Fruit fly (Drosophila melanogaster) whole organism, pupa: Measurements from ENCODE around the gene comm.

Experiments used
- CG17806 ChIP-seq: fragments of 200-800 bp; sonication (Bioruptor generic); optimal IDR thresholded peaks from 2 replicates; lab custom pipeline; 2018; ENCODE audit warnings: missing biosample characterization, mild to moderate bottlenecking, missing genetic modification characterization, moderate library complexity
- CG32121 ChIP-seq: fragments of 200-800 bp; sonication (Bioruptor generic); IDR thresholded peaks from 2 replicates; pipeline ENCODE4 v1.3.6; 2022; ENCODE audit warnings: missing biosample characterization, missing genetic modification characterization
- CG8159 ChIP-seq: fragments of 200-800 bp; sonication (Bioruptor generic); optimal IDR thresholded peaks from 3 replicates; lab custom pipeline; 2018; ENCODE audit warnings: missing biosample characterization, mild to moderate bottlenecking, missing genetic modification characterization, moderate library complexity
- CG8301 ChIP-seq: fragments of 200-800 bp; sonication (Bioruptor generic); optimal IDR thresholded peaks from 2 replicates; lab custom pipeline; 2018; ENCODE audit warnings: missing biosample characterization, mild to moderate bottlenecking, missing genetic modification characterization
- CG9948 ChIP-seq: fragments of 200-800 bp; sonication (Bioruptor generic); optimal IDR thresholded peaks from 2 replicates; lab custom pipeline; 2018; ENCODE audit warnings: missing biosample characterization, mild to moderate bottlenecking, missing genetic modification characterization, moderate library complexity
- EcR ChIP-seq: fragments of 200-800 bp; sonication (Bioruptor generic); optimal IDR thresholded peaks from 3 replicates; lab custom pipeline; 2019; ENCODE audit warnings: missing biosample characterization, missing genetic modification characterization, mild to moderate bottlenecking, moderate library complexity, missing genetic modification reagents
- Snoo ChIP-seq: fragments of 200-800 bp; sonication (Bioruptor generic); optimal IDR thresholded peaks from 3 replicates; lab custom pipeline; 2017; ENCODE audit warnings: missing biosample characterization, mild to moderate bottlenecking, missing genetic modification characterization, inconsistent platforms

DNA sequence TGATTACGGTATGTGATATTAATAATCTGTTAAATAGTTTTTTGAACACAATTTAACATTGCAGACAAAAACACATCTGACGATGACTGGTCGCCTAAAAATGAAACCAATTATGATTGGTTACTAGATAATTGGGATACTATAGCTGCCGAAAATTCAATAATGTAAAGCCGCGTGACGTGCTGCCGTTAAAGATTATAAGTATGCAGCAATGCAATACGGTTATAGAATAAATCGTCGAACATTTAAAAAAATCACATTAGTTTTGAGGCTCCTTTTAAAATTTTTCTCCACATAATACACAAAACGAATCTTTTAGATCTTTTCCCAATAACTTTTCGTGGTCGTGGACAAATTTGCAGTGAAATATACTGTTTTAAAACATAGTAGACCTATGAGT, 10.7 kb downstream of the comm start, which contains the start of gene CG42570:
- TF ChIP-seq CG8159 (tag; lab: Kevin White, UChicago) (no peak), EcR (GFP tag; lab: Kevin White, UChicago) (no peak), CG9948 (tag; lab: Kevin White, UChicago) (no peak), CG8301 (tag; lab: Kevin White, UChicago) (no peak), Snoo (tag; lab: Kevin White, UChicago) (no peak), CG32121 (GFP tag; lab: Robert Waterston, UW) (no peak), CG17806 (tag; lab: Kevin White, UChicago) (no peak)
